Worm (Caenorhabditis elegans) whole organism, L4 larva: ENCODE results near the gene F59D12.5.

Experiments used
- R02D3.7 ChIP-seq: fragments of 150-350 bp; sonication (generic microtip); optimal IDR thresholded peaks from 3 replicates; lab custom pipeline; 2014; ENCODE audit warnings: missing biosample characterization, missing genetic modification characterization
- T20F7.1 ChIP-seq: fragments of 200-800 bp; sonication (Bioruptor generic); optimal IDR thresholded peaks from 2 replicates; lab custom pipeline; 2018; ENCODE audit warnings: mild to moderate bottlenecking, missing genetic modification characterization, missing compliant biosample characterization
- Y48G9A.11 ChIP-seq: fragments of 200-800 bp; sonication (Bioruptor generic); IDR thresholded peaks from 2 replicates; pipeline ENCODE4 v1.3.6; 2022; ENCODE audit warnings: missing genetic modification reagents, missing genetic modification characterization, missing compliant biosample characterization
- Y5F2A.4 ChIP-seq: fragments of 200-800 bp; sonication (Bioruptor generic); optimal IDR thresholded peaks from 2 replicates; lab custom pipeline; 2018; ENCODE audit warnings: mild to moderate bottlenecking, missing genetic modification characterization, missing compliant biosample characterization
- ZK546.5 ChIP-seq, 2 experiments: sonication (generic microtip); optimal IDR thresholded peaks; 2 replicates each; lab custom pipeline; 2017; ENCODE audit warnings: missing biosample characterization in 2 of 2, missing genetic modification characterization in 2 of 2
- aha-1 ChIP-seq: fragments of 150-350 bp; peaks from one replicate; lab custom pipeline; 2014; ENCODE audit warnings: missing biosample characterization, missing genetic modification characterization
- aly-2 ChIP-seq: sonication (generic microtip); optimal IDR thresholded peaks from 2 replicates; lab custom pipeline; 2018; ENCODE audit warnings: missing biosample characterization, missing genetic modification characterization
- ama-1 ChIP-seq: fragments of 150-350 bp; optimal IDR thresholded peaks from 2 replicates; lab custom pipeline; 2014; ENCODE audit warnings: inconsistent platforms, mixed read lengths
- arid-1 ChIP-seq: fragments of 200-800 bp; sonication (Bioruptor generic); conservative IDR thresholded peaks from 2 replicates; pipeline ENCODE4 v1.3.6; 2022; ENCODE audit warnings: missing genetic modification reagents, missing genetic modification characterization, missing compliant biosample characterization
- attf-4 ChIP-seq: sonication (generic microtip); optimal IDR thresholded peaks from 3 replicates; lab custom pipeline; 2017; ENCODE audit warnings: missing biosample characterization, missing genetic modification characterization
- ceh-20 ChIP-seq: fragments of 200-800 bp; sonication (Bioruptor generic); IDR thresholded peaks from 2 replicates; pipeline ENCODE4 v1.3.6; 2022; ENCODE audit warnings: missing genetic modification reagents, missing genetic modification characterization, missing compliant biosample characterization
- ceh-32 ChIP-seq: sonication (generic microtip); optimal IDR thresholded peaks from 2 replicates; lab custom pipeline; 2016; ENCODE audit warnings: mild to moderate bottlenecking, missing genetic modification characterization, missing compliant biosample characterization; ENCODE audit not compliant: poor library complexity
- ceh-44 ChIP-seq: fragments of 200-800 bp; sonication (Bioruptor generic); IDR thresholded peaks from 2 replicates; pipeline ENCODE4 v1.3.6; 2022; ENCODE audit warnings: missing genetic modification reagents, missing genetic modification characterization, missing compliant biosample characterization
- ceh-82 ChIP-seq: sonication (generic microtip); optimal IDR thresholded peaks from 2 replicates; lab custom pipeline; 2017; ENCODE audit warnings: missing biosample characterization, missing genetic modification characterization
- ces-1 ChIP-seq: fragments of 150-350 bp; sonication (generic microtip); optimal IDR thresholded peaks from 4 replicates; lab custom pipeline; 2014; ENCODE audit warnings: missing biosample characterization, missing genetic modification reagents, missing genetic modification characterization
- daf-12 ChIP-seq: fragments of 150-350 bp; optimal IDR thresholded peaks from 2 replicates; lab custom pipeline; 2014; ENCODE audit warnings: missing biosample characterization, missing genetic modification reagents, missing genetic modification characterization
- daf-8 ChIP-seq: fragments of 200-800 bp; sonication (Bioruptor generic); IDR thresholded peaks from 2 replicates; pipeline ENCODE4 v1.3.6; 2022; ENCODE audit warnings: missing genetic modification characterization, missing compliant biosample characterization
- dmd-8 ChIP-seq: fragments of 200-800 bp; sonication (Bioruptor generic); IDR thresholded peaks from 2 replicates; pipeline ENCODE4 v1.3.6; 2022; ENCODE audit warnings: missing genetic modification characterization, missing compliant biosample characterization
- egl-27 ChIP-seq: sonication (generic microtip); optimal IDR thresholded peaks from 3 replicates; lab custom pipeline; 2017; ENCODE audit warnings: missing biosample characterization, missing genetic modification reagents, missing genetic modification characterization
- fkh-10 ChIP-seq: fragments of 150-350 bp; optimal IDR thresholded peaks from 2 replicates; lab custom pipeline; 2014; ENCODE audit warnings: missing biosample characterization, missing genetic modification reagents, missing genetic modification characterization
- fos-1 ChIP-seq: fragments of 150-350 bp; optimal IDR thresholded peaks from 2 replicates; lab custom pipeline; 2014; ENCODE audit warnings: missing biosample characterization, missing genetic modification characterization
- gei-8 ChIP-seq: fragments of 200-800 bp; sonication (Bioruptor generic); optimal IDR thresholded peaks from 2 replicates; lab custom pipeline; 2018; ENCODE audit warnings: mild to moderate bottlenecking, missing genetic modification characterization, missing compliant biosample characterization
- hif-1 ChIP-seq, 2 experiments: sonication (generic microtip); optimal IDR thresholded peaks; 2 replicates each; lab custom pipeline; 2016 to 2017; ENCODE audit warnings: missing compliant biosample characterization in 2 of 2, missing genetic modification characterization in 2 of 2, missing genetic modification reagents in 2 of 2, missing genotype in 2 of 2, mild to moderate bottlenecking in 1 of 2
- hlh-11 ChIP-seq: fragments of 200-800 bp; sonication (Bioruptor generic); optimal IDR thresholded peaks from 2 replicates; lab custom pipeline; 2018; ENCODE audit warnings: mild to moderate bottlenecking, missing genetic modification characterization, missing compliant biosample characterization
- hlh-30 ChIP-seq: sonication (generic microtip); optimal IDR thresholded peaks from 2 replicates; lab custom pipeline; 2017; ENCODE audit warnings: antibody characterized with exemption, mild to moderate bottlenecking, missing genetic modification characterization, missing compliant biosample characterization; ENCODE audit not compliant: insufficient read depth
- lin-1 ChIP-seq: fragments of 200-800 bp; sonication (Bioruptor generic); IDR thresholded peaks from 2 replicates; pipeline ENCODE4 v1.3.6; 2022; ENCODE audit warnings: missing genetic modification reagents, missing genetic modification characterization, missing compliant biosample characterization
- lin-29 ChIP-seq: fragments of 200-800 bp; sonication (Bioruptor generic); IDR thresholded peaks from 2 replicates; pipeline ENCODE4 v1.3.6; 2022; ENCODE audit warnings: missing genetic modification reagents, missing genetic modification characterization, missing compliant biosample characterization
- lin-39 ChIP-seq: fragments of 150-350 bp; optimal IDR thresholded peaks from 2 replicates; lab custom pipeline; 2014; ENCODE audit warnings: missing biosample characterization, missing genetic modification reagents, missing genetic modification characterization
- lsy-2 ChIP-seq, 2 experiments: fragments of 150-350 bp in 1 of 2; sonication (generic microtip) in 1 of 2; optimal IDR thresholded peaks; 2 replicates each; lab custom pipeline; 2014 to 2017; ENCODE audit warnings: missing biosample characterization in 2 of 2, missing genetic modification characterization in 2 of 2
- madf-5 ChIP-seq, 2 experiments: fragments of 200-800 bp; sonication (Bioruptor generic); IDR thresholded peaks; 2 replicates each; pipeline ENCODE4 v1.3.6; 2022; ENCODE audit warnings: missing compliant biosample characterization in 2 of 2, missing genetic modification characterization in 2 of 2
- madf-9 ChIP-seq: fragments of 200-800 bp; sonication (Bioruptor generic); conservative IDR thresholded peaks from 2 replicates; pipeline ENCODE4 v1.3.6; 2022; ENCODE audit warnings: missing genetic modification reagents, missing genetic modification characterization, missing compliant biosample characterization
- mes-2 ChIP-seq: sonication (generic microtip); optimal IDR thresholded peaks from 2 replicates; lab custom pipeline; 2016; ENCODE audit warnings: missing genotype, mild to moderate bottlenecking, missing genetic modification characterization, missing compliant biosample characterization; ENCODE audit not compliant: poor library complexity, severe bottlenecking
- mxl-2 ChIP-seq: fragments of 200-800 bp; sonication (Bioruptor generic); conservative IDR thresholded peaks from 2 replicates; pipeline ENCODE4 v1.3.6; 2022; ENCODE audit warnings: missing genetic modification reagents, missing genetic modification characterization, missing compliant biosample characterization
- mxl-3 ChIP-seq: fragments of 200-800 bp; sonication (Bioruptor generic); optimal IDR thresholded peaks from 2 replicates; lab custom pipeline; 2018; ENCODE audit warnings: mild to moderate bottlenecking, missing genetic modification characterization, missing compliant biosample characterization
- nhr-10 ChIP-seq: fragments of 150-350 bp; optimal IDR thresholded peaks from 2 replicates; lab custom pipeline; 2014; ENCODE audit warnings: missing biosample characterization, missing genetic modification characterization
- nhr-25 ChIP-seq: sonication (generic microtip); optimal IDR thresholded peaks from 2 replicates; lab custom pipeline; 2017; ENCODE audit warnings: missing genetic modification characterization, mild to moderate bottlenecking, missing compliant biosample characterization, antibody characterized with exemption, moderate library complexity, borderline replicate concordance; ENCODE audit not compliant: insufficient read depth
- nhr-28 ChIP-seq: fragments of 150-350 bp; optimal IDR thresholded peaks from 2 replicates; lab custom pipeline; 2014; ENCODE audit warnings: missing biosample characterization, missing genetic modification characterization
- nhr-41 ChIP-seq: fragments of 200-800 bp; sonication (Bioruptor generic); IDR thresholded peaks from 2 replicates; pipeline ENCODE4 v1.3.6; 2022; ENCODE audit warnings: missing genetic modification reagents, missing genetic modification characterization, missing compliant biosample characterization
- nhr-48 ChIP-seq: sonication (generic microtip); optimal IDR thresholded peaks from 2 replicates; lab custom pipeline; 2016; ENCODE audit warnings: mild to moderate bottlenecking, missing genetic modification characterization, missing compliant biosample characterization
- nhr-76 ChIP-seq: fragments of 150-350 bp; optimal IDR thresholded peaks from 2 replicates; lab custom pipeline; 2014; ENCODE audit warnings: missing biosample characterization, missing genetic modification characterization
- nhr-77 ChIP-seq: fragments of 150-350 bp; optimal IDR thresholded peaks from 2 replicates; lab custom pipeline; 2014; ENCODE audit warnings: missing biosample characterization, missing genetic modification characterization
- pqm-1 ChIP-seq: sonication (generic microtip); optimal IDR thresholded peaks from 2 replicates; lab custom pipeline; 2017; ENCODE audit warnings: missing biosample characterization, missing genetic modification characterization
- snpc-1.2 ChIP-seq: fragments of 200-800 bp; sonication (Bioruptor generic); IDR thresholded peaks from 2 replicates; pipeline ENCODE4 v1.3.6; 2022; ENCODE audit warnings: missing genetic modification reagents, missing genetic modification characterization, missing compliant biosample characterization
- snpc-4 ChIP-seq: fragments of 150-350 bp; optimal IDR thresholded peaks from 2 replicates; lab custom pipeline; 2014; ENCODE audit warnings: missing biosample characterization, missing genetic modification characterization
- spr-1 ChIP-seq: sonication (generic microtip); optimal IDR thresholded peaks from 2 replicates; lab custom pipeline; 2016; ENCODE audit warnings: mild to moderate bottlenecking, missing genetic modification characterization, missing compliant biosample characterization
- tag-97 ChIP-seq: fragments of 200-800 bp; sonication (Bioruptor generic); IDR thresholded peaks from 2 replicates; pipeline ENCODE4 v1.3.6; 2022; ENCODE audit warnings: missing genetic modification characterization, missing compliant biosample characterization
- tra-1 ChIP-seq: fragments of 200-800 bp; sonication (Bioruptor generic); IDR thresholded peaks from 2 replicates; pipeline ENCODE4 v1.3.6; 2022; ENCODE audit warnings: missing genetic modification reagents, missing genetic modification characterization, missing compliant biosample characterization
- unc-39 ChIP-seq: sonication (generic microtip); optimal IDR thresholded peaks from 2 replicates; lab custom pipeline; 2017; ENCODE audit warnings: missing biosample characterization, missing genetic modification characterization
- unc-62 ChIP-seq, 3 experiments: fragments of 150-350 bp in 1 of 3; sonication (generic microtip); optimal IDR thresholded peaks in 2 of 3; peaks in 1 of 3; 1 replicate in 1 of 3; 2 replicates in 2 of 3; lab custom pipeline; 2014 to 2017; ENCODE audit warnings: missing biosample characterization in 3 of 3, missing genetic modification characterization in 3 of 3, missing genetic modification reagents in 3 of 3, missing genotype in 1 of 3
- zag-1 ChIP-seq: fragments of 150-350 bp; optimal IDR thresholded peaks from 2 replicates; lab custom pipeline; 2014; ENCODE audit warnings: missing biosample characterization, missing genetic modification characterization

Gene F59D12.5

ce11 chrX:15606585-15607276 is 40.4 kb downstream of the F59D12.5 start, which contains the start of gene rab-14 (continued):
- TF ChIP-seq unc-62 (GFP tag; optimal IDR thresholded peaks at IDR 0.05 in 1 of 2; lab: Kevin White, UChicago): peak in 1 of 2 experiments; percentile 90
- TF ChIP-seq unc-62 (tag; optimal IDR thresholded peaks at IDR 0.05; lab: Kevin White, UChicago): no peak
- TF ChIP-seq nhr-28 (tag; lab: Kevin White, UChicago): peak; percentile 24
- TF ChIP-seq nhr-41: no peak
- TF ChIP-seq madf-9: peak; percentile 78
- no peak for TF ChIP-seq T20F7.1 (GFP tag; lab: Kevin White, UChicago)
- no peak for TF ChIP-seq ceh-32 (tag; lab: Kevin White, UChicago)
- no peak for TF ChIP-seq attf-4 (tag; lab: Kevin White, UChicago)
- TF ChIP-seq nhr-10 (tag; lab: Kevin White, UChicago): no peak
- TF ChIP-seq ZK546.5 (tag; optimal IDR thresholded peaks at IDR 0.05; lab: Kevin White, UChicago): no peak
- TF ChIP-seq ama-1 (lab: Kevin White, UChicago): no peak
- peak; percentile 87 for TF ChIP-seq hlh-30
- no peak for TF ChIP-seq tra-1 (GFP tag; lab: Robert Waterston, UW)
- TF ChIP-seq hlh-11 (tag; lab: Kevin White, UChicago): peak; percentile 80
- TF ChIP-seq lin-29: no peak
- TF ChIP-seq snpc-4 (tag; lab: Kevin White, UChicago): no peak
- peak; percentile 84 for TF ChIP-seq aha-1
- TF ChIP-seq hif-1 (tag; optimal IDR thresholded peaks at IDR 0.05; lab: Kevin White, UChicago): peak in 1 of 2 experiments; percentile 84
- 0 out of 2 replicates have a peak, but pooled peaks have one; percentile 26 for TF ChIP-seq dmd-8
- no peak for TF ChIP-seq unc-39
- TF ChIP-seq mxl-3 (GFP tag; lab: Kevin White, UChicago): peak; percentile 77
- no peak for TF ChIP-seq R02D3.7 (tag; lab: Kevin White, UChicago)
- TF ChIP-seq daf-12 (tag; lab: Kevin White, UChicago): no peak
- TF ChIP-seq pqm-1 (tag; lab: Kevin White, UChicago): no peak
- no peak for TF ChIP-seq ceh-82 (tag; lab: Kevin White, UChicago)
- peak; percentile 57 for TF ChIP-seq arid-1
- no peak for TF ChIP-seq spr-1 (tag; lab: Kevin White, UChicago)
- no peak for TF ChIP-seq nhr-48 (tag; lab: Kevin White, UChicago)
- TF ChIP-seq gei-8 (GFP tag; lab: Kevin White, UChicago): no peak
- TF ChIP-seq ces-1 (GFP tag; lab: Kevin White, UChicago): no peak
- TF ChIP-seq nhr-25 (tag; lab: Kevin White, UChicago): peak; percentile 22
- TF ChIP-seq zag-1: no peak
- no peak for TF ChIP-seq lin-39 (tag; lab: Kevin White, UChicago)
- no peak for TF ChIP-seq fos-1 (tag; lab: Kevin White, UChicago)
- no peak for TF ChIP-seq snpc-1.2
- TF ChIP-seq lsy-2 (tag; optimal IDR thresholded peaks at IDR 0.05; lab: Kevin White, UChicago): peak; percentile 58 to 69
- no peak for TF ChIP-seq Y48G9A.11 (GFP tag; lab: Robert Waterston, UW)
- TF ChIP-seq mxl-2 (GFP tag; lab: Robert Waterston, UW): no peak
- no peak for TF ChIP-seq nhr-77 (tag; lab: Kevin White, UChicago)
- no peak for TF ChIP-seq daf-8 (GFP tag; lab: Robert Waterston, UW)
- peak; percentile 67 for TF ChIP-seq mes-2 (tag; lab: Kevin White, UChicago)
- TF ChIP-seq tag-97 (GFP tag; lab: Robert Waterston, UW): no peak
- TF ChIP-seq lin-1 (GFP tag; lab: Robert Waterston, UW): no peak
- peak; percentile 71 for TF ChIP-seq fkh-10
- TF ChIP-seq nhr-76 (tag; lab: Kevin White, UChicago): no peak
- peak; percentile 57; the same call in 1 of the 2 replicates for TF ChIP-seq ceh-20 (GFP tag; lab: Robert Waterston, UW)
- TF ChIP-seq Y5F2A.4 (GFP tag; lab: Kevin White, UChicago): no peak
- no peak for TF ChIP-seq aly-2 (tag; lab: Kevin White, UChicago)
- no peak for TF ChIP-seq egl-27 (tag; lab: Kevin White, UChicago)
- 0 out of 2 replicates have a peak, but pooled peaks have one; percentile 4 for TF ChIP-seq ceh-44
- TF ChIP-seq madf-5 (GFP tag; IDR thresholded peaks at IDR 0.05; lab: Robert Waterston, UW): no peak
